Fruit fly (Drosophila melanogaster): ENCODE data around the gene SNF4Agamma.

SNF4Agamma gene

dm6 chr3R:21140458-21140857 is at the start of gene SNF4Agamma (continued):
- TF ChIP-seq CG7372 (GFP tag; IDR thresholded peaks at IDR 0.05) (no peak), Dp (GFP tag; optimal IDR thresholded peaks at IDR 0.05) (peak; percentile 92), CG12299 (tag; optimal IDR thresholded peaks at IDR 0.05) (peak; percentile 57), Xbp1 (GFP tag; optimal IDR thresholded peaks at IDR 0.05) (peak; percentile 57), CHES-1-like (GFP tag; optimal IDR thresholded peaks at IDR 0.05) (peak; percentile 5), Hsf (GFP tag; optimal IDR thresholded peaks at IDR 0.05) (peak; percentile 4), Awh (GFP tag; IDR thresholded peaks at IDR 0.05) (no peak), Scr (GFP tag; IDR thresholded peaks at IDR 0.05; ENCODE audit: partially characterized antibody) (peak; percentile 77), Ssrp (tag; optimal IDR thresholded peaks at IDR 0.05) (no peak), vfl (GFP tag; optimal IDR thresholded peaks at IDR 0.05) (peak; percentile 15), Spps (tag; optimal IDR thresholded peaks at IDR 0.05) (no peak), CrebB (tag; optimal IDR thresholded peaks at IDR 0.05) (no peak), Dek (tag; optimal IDR thresholded peaks at IDR 0.05) (peak; percentile 32), grau (tag; optimal IDR thresholded peaks at IDR 0.05) (peak; percentile 36), CG11456 (GFP tag; IDR thresholded peaks at IDR 0.05) (no peak), Myb (GFP tag; optimal IDR thresholded peaks at IDR 0.05) (peak; percentile 80), Nf-YC (tag; optimal IDR thresholded peaks at IDR 0.05) (peak; percentile 58), Chrac-16 (GFP tag; optimal IDR thresholded peaks at IDR 0.05) (peak; percentile 5), unc-4 (GFP tag; IDR thresholded peaks at IDR 0.05; ENCODE audit: partially characterized antibody) (peak; percentile 78), her (GFP tag; optimal IDR thresholded peaks at IDR 0.05) (peak; percentile 15), chif (GFP tag; optimal IDR thresholded peaks at IDR 0.05) (no peak), CG15601 (tag; optimal IDR thresholded peaks at IDR 0.05) (peak; percentile 39), Hr78 (GFP tag; optimal IDR thresholded peaks at IDR 0.05) (no peak), Med (GFP tag) (peak; percentile 83), ems (GFP tag; optimal IDR thresholded peaks at IDR 0.05) (peak; percentile 17), E2f1 (GFP tag; IDR thresholded peaks at IDR 0.05) (no peak), Pdp1 (GFP tag; optimal IDR thresholded peaks at IDR 0.05) (peak in 1 of 2 experiments; percentile 24), mld (GFP tag; IDR thresholded peaks at IDR 0.05; ENCODE audit: partially characterized antibody) (peak; percentile 41; the same call in 1 of the 3 replicates), TFAM (GFP tag; optimal IDR thresholded peaks at IDR 0.05) (no peak), chinmo (GFP tag; IDR thresholded peaks at IDR 0.05; ENCODE audit: partially characterized antibody) (0 out of 4 replicates have a peak, but pooled peaks have one; percentile 66), CG10274 (GFP tag; optimal IDR thresholded peaks at IDR 0.05) (no peak), CG15514 (GFP tag; optimal IDR thresholded peaks at IDR 0.05) (peak; percentile 65), caup (GFP tag; optimal IDR thresholded peaks at IDR 0.05; ENCODE audit: severe bottlenecking) (no peak), CG6175 (GFP tag; IDR thresholded peaks at IDR 0.05) (no peak), CG7839 (tag; optimal IDR thresholded peaks at IDR 0.05) (peak; percentile 19), kay (GFP tag; optimal IDR thresholded peaks at IDR 0.05) (peak; percentile 10), CG11247 (GFP tag; IDR thresholded peaks at IDR 0.05) (no peak), CG9609 (GFP tag; optimal IDR thresholded peaks at IDR 0.05) (peak; percentile 24), CG2129 (GFP tag; IDR thresholded peaks at IDR 0.05; ENCODE audit: partially characterized antibody) (peak; percentile 60), CG16813 (GFP tag; IDR thresholded peaks at IDR 0.05; ENCODE audit: partially characterized antibody) (peak; percentile 77), CG18764 (GFP tag; optimal IDR thresholded peaks at IDR 0.05) (peak; percentile 10), CG10654 (GFP tag; optimal IDR thresholded peaks at IDR 0.05) (peak; percentile 22), fd96Cb (tag; optimal IDR thresholded peaks at IDR 0.05) (no peak), CG9727 (GFP tag; optimal IDR thresholded peaks at IDR 0.05) (no peak), onecut (GFP tag; IDR thresholded peaks at IDR 0.05) (no peak), CG6854 (GFP tag; optimal IDR thresholded peaks at IDR 0.05) (no peak), knrl (GFP tag; IDR thresholded peaks at IDR 0.05; ENCODE audit: partially characterized antibody) (peak; percentile 77), CG31224 (GFP tag; IDR thresholded peaks at IDR 0.05) (0 out of 2 replicates have a peak, but pooled peaks have one; percentile 5), CG15073 (GFP tag; optimal IDR thresholded peaks at IDR 0.05) (no peak)
